Worm (Caenorhabditis elegans) whole organism, L3 larva: Measurements from ENCODE around the gene fbxa-179.

Experiments used
- ama-1 ChIP-seq: fragments of 150-350 bp; optimal IDR thresholded peaks from 2 replicates; lab custom pipeline; 2018
- ceh-9 ChIP-seq: sonication (generic microtip); optimal IDR thresholded peaks from 2 replicates; lab custom pipeline; 2018; ENCODE audit warnings: missing biosample characterization, missing genetic modification characterization
- egl-27 ChIP-seq: sonication (generic microtip); optimal IDR thresholded peaks from 4 replicates; lab custom pipeline; 2017; ENCODE audit warnings: missing biosample characterization, missing genetic modification reagents, missing genetic modification characterization
- elt-2 ChIP-seq: sonication (generic microtip); optimal IDR thresholded peaks from 2 replicates; lab custom pipeline; 2016; ENCODE audit warnings: missing genetic modification reagents, mild to moderate bottlenecking, missing genetic modification characterization, missing compliant biosample characterization
- elt-3 ChIP-seq, 3 experiments: fragments of 150-350 bp in 1 of 3; sonication (generic microtip) in 2 of 3; optimal IDR thresholded peaks; 2 replicates in 2 of 3; 4 replicates in 1 of 3; lab custom pipeline; 2014 to 2017; ENCODE audit warnings: missing biosample characterization in 3 of 3, missing genetic modification characterization in 3 of 3
- fos-1 ChIP-seq: fragments of 150-350 bp; optimal IDR thresholded peaks from 2 replicates; lab custom pipeline; 2014; ENCODE audit warnings: missing biosample characterization, missing genetic modification characterization
- jun-1 ChIP-seq: fragments of 150-350 bp; optimal IDR thresholded peaks from 2 replicates; lab custom pipeline; 2014; ENCODE audit warnings: missing biosample characterization, missing genetic modification reagents, missing genetic modification characterization
- lsy-12 ChIP-seq: sonication (generic microtip); optimal IDR thresholded peaks from 2 replicates; lab custom pipeline; 2016; ENCODE audit warnings: mild to moderate bottlenecking, missing genetic modification characterization, missing compliant biosample characterization
- tbx-2 ChIP-seq: sonication (generic microtip); optimal IDR thresholded peaks from 2 replicates; lab custom pipeline; 2016; ENCODE audit warnings: mild to moderate bottlenecking, missing genetic modification characterization, missing compliant biosample characterization
- unc-39 ChIP-seq: sonication (generic microtip); optimal IDR thresholded peaks from 4 replicates; lab custom pipeline; 2017; ENCODE audit warnings: missing biosample characterization, missing genetic modification characterization
- zag-1 ChIP-seq: fragments of 150-350 bp; optimal IDR thresholded peaks from 2 replicates; lab custom pipeline; 2014; ENCODE audit warnings: missing biosample characterization, missing genetic modification characterization

ce11 chrX:14424673-14425072 is 12.0 kb upstream of the fbxa-179 start, which contains the start of gene F23D12.11:
- no peak for TF ChIP-seq lsy-12
- no peak for TF ChIP-seq zag-1 (tag; lab: Kevin White, UChicago)
- TF ChIP-seq ama-1 (lab: Kevin White, UChicago), result no peak
- TF ChIP-seq fos-1 (tag; lab: Kevin White, UChicago), result no peak
- no peak for TF ChIP-seq elt-3 (tag; optimal IDR thresholded peaks at IDR 0.05; lab: Kevin White, UChicago)
- no peak for TF ChIP-seq jun-1 (tag; lab: Kevin White, UChicago)
- TF ChIP-seq unc-39 (tag; lab: Kevin White, UChicago), result no peak
- TF ChIP-seq egl-27, result no peak
- no peak for TF ChIP-seq elt-2
- no peak for TF ChIP-seq tbx-2 (tag; lab: Kevin White, UChicago)
- no peak for TF ChIP-seq ceh-9 (tag; lab: Kevin White, UChicago)
